Worm (Caenorhabditis elegans): ENCODE results near the gene chpf-2.

chpf-2 gene

ce11 chrV:3024274-3024673 lies 14.9 kb downstream of the chpf-2 start, which contains the start of gene asp-8:
Gene asp-8 (plus strand): TSS chrV:3024549.
- TF ChIP-seq aly-2 (tag; optimal IDR thresholded peaks at IDR 0.05): no peak
- no peak for TF ChIP-seq daf-16 (GFP tag; optimal IDR thresholded peaks at IDR 0.05)
- TF ChIP-seq daf-16 (tag; optimal IDR thresholded peaks at IDR 0.05): peak; percentile 63
- TF ChIP-seq arid-1 (GFP tag; conservative IDR thresholded peaks at IDR 0.05): no peak
- peak; percentile 75 for TF ChIP-seq nhr-28 (tag; optimal IDR thresholded peaks at IDR 0.05)

DNA sequence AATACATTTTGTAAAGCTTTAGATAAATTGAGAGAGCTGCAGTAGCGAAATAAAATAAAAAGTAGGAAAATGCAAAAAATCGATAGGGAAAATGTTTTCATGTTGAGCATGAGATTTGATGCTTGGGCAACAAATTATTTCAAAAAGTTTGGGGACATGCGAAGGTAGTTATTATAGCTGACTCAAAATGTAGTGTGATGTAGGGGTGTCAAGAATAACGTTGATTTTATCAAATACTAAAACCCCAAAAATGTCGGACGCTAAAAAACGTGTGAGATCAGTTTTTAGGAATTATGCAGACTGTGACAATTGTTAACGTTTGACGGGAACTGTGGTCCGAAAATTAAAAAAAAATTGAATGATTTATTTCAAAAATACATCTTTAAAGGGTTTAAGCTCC lies 17.9 kb downstream of the chpf-2 start, which contains the start of gene irld-12:
irld-12 (minus strand) TSS at position 101 of the 400 bp plus-strand sequence.
- TF ChIP-seq ceh-82 (tag; optimal IDR thresholded peaks at IDR 0.05): no peak

ce11 chrV:3017930-3018329 lies 21.3 kb downstream of the chpf-2 start:
- TF ChIP-seq ceh-44 (GFP tag; IDR thresholded peaks at IDR 0.05) (0 out of 2 replicates have a peak, but pooled peaks have one; percentile 11), zag-1 (tag; optimal IDR thresholded peaks at IDR 0.05) (no peak), set-16 (GFP tag; IDR thresholded peaks at IDR 0.05) (peak; percentile 54), dmd-8 (GFP tag; IDR thresholded peaks at IDR 0.05) (0 out of 2 replicates have a peak, but pooled peaks have one; percentile 30)

- TF ChIP-seq nhr-28 (tag; optimal IDR thresholded peaks at IDR 0.05) (peak; percentile 39), zip-2 (tag; optimal IDR thresholded peaks at IDR 0.05) (no peak)
These were observed 25.0 kb downstream of the chpf-2 start, which contains the start of gene K12D9.1 for ce11 chrV:3014185-3014584. Gene K12D9.1 (plus strand): TSS chrV:3014485.

- TF ChIP-seq rbr-2 (tag; optimal IDR thresholded peaks at IDR 0.05): no peak
- no peak for TF ChIP-seq F26F4.8 (GFP tag; conservative IDR thresholded peaks at IDR 0.05)
- peak in 1 of 2 experiments; percentile 20 for TF ChIP-seq unc-62 (GFP tag; optimal IDR thresholded peaks at IDR 0.05 in 1 of 2)
- no peak for TF ChIP-seq unc-62 (tag; optimal IDR thresholded peaks at IDR 0.05)
- peak; percentile 44 for TF ChIP-seq aha-1 (tag)
- TF ChIP-seq zfp-2 (tag; optimal IDR thresholded peaks at IDR 0.05): no peak
These were observed 27.8 kb downstream of the chpf-2 start, which contains the start of gene srw-135 for ce11 chrV:3011394-3011793. Gene srw-135 (minus strand): TSS chrV:3011494.

DNA sequence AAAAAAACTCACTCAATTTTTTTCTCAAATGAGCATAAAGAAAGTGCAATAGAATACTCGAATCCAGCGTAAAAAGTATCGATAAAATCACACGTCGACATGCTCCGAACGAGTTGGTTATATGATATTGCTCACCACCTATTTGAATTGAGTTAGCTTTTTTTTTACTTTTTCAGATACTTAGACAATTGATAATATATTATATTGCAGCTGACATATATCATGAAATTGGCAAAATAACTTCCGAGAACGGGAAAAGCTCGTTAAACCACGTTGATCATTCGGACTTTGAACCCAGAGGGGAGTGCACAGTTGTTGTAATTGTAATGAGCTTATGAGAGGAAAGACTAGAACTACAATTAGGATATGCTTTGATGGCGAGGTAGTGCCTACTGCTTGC lies 28.7 kb downstream of the chpf-2 start, which contains the start of gene srw-136:
srw-136 (minus strand) TSS at position 101 of the 400 bp plus-strand sequence.
- no peak for TF ChIP-seq nhr-111 (GFP tag; optimal IDR thresholded peaks at IDR 0.05)
- TF ChIP-seq daf-16 (GFP tag; optimal IDR thresholded peaks at IDR 0.05): no peak
- TF ChIP-seq daf-16 (tag; optimal IDR thresholded peaks at IDR 0.05): no peak
- no peak for TF ChIP-seq madf-5 (GFP tag; IDR thresholded peaks at IDR 0.05)
- TF ChIP-seq lin-38 (GFP tag; IDR thresholded peaks at IDR 0.05): no peak
- peak in 1 of 2 experiments; percentile 41 for TF ChIP-seq unc-62 (GFP tag; optimal IDR thresholded peaks at IDR 0.05 in 1 of 2)
- no peak for TF ChIP-seq unc-62 (tag; optimal IDR thresholded peaks at IDR 0.05)
- TF ChIP-seq ceh-82 (tag; optimal IDR thresholded peaks at IDR 0.05): no peak
- TF ChIP-seq mdl-1 (tag; optimal IDR thresholded peaks at IDR 0.05): no peak
- no peak for TF ChIP-seq ceh-20 (GFP tag; IDR thresholded peaks at IDR 0.05)

ce11 chrV:3005964-3006363 lies 33.2 kb downstream of the chpf-2 start, which contains the start of gene srw-112:
Gene srw-112 (minus strand): TSS chrV:3006064.
- no peak for TF ChIP-seq Y105C5A.15 (GFP tag; IDR thresholded peaks at IDR 0.05)
- no peak for TF ChIP-seq daf-19 (GFP tag; conservative IDR thresholded peaks at IDR 0.05)
- no peak for TF ChIP-seq arid-1 (GFP tag; conservative IDR thresholded peaks at IDR 0.05)
- no peak for TF ChIP-seq hlh-30 (tag; optimal IDR thresholded peaks at IDR 0.05; ENCODE audit: insufficient read depth)
- peak; percentile 19 for TF ChIP-seq aha-1 (tag)
- no peak for TF ChIP-seq lir-3 (tag; optimal IDR thresholded peaks at IDR 0.05)

- no peak for TF ChIP-seq R02D3.7 (tag; optimal IDR thresholded peaks at IDR 0.05)
- no peak for TF ChIP-seq mdt-29 (GFP tag; IDR thresholded peaks at IDR 0.05)
- TF ChIP-seq set-16 (GFP tag; IDR thresholded peaks at IDR 0.05): no peak
- no peak for TF ChIP-seq attf-4 (tag; optimal IDR thresholded peaks at IDR 0.05)
- TF ChIP-seq jun-1 (tag; optimal IDR thresholded peaks at IDR 0.05): no peak
- TF ChIP-seq daf-19 (GFP tag; conservative IDR thresholded peaks at IDR 0.05): no peak
- no peak for TF ChIP-seq lin-29 (GFP tag; IDR thresholded peaks at IDR 0.05)
- no peak for TF ChIP-seq Y5F2A.4 (GFP tag; optimal IDR thresholded peaks at IDR 0.05)
- no peak for TF ChIP-seq cey-2 (tag; optimal IDR thresholded peaks at IDR 0.05; ENCODE audit: borderline replicate concordance, insufficient read depth)
- TF ChIP-seq ceh-62 (tag; optimal IDR thresholded peaks at IDR 0.05): no peak
- no peak for TF ChIP-seq unc-130 (GFP tag; optimal IDR thresholded peaks at IDR 0.05)
- TF ChIP-seq pha-4 (GFP tag; IDR thresholded peaks at IDR 0.05): no peak
- no peak for TF ChIP-seq pha-4 (tag; optimal IDR thresholded peaks at IDR 0.05)
- no peak for TF ChIP-seq spr-3 (GFP tag; optimal IDR thresholded peaks at IDR 0.05)
- no peak for TF ChIP-seq nhr-48 (tag; optimal IDR thresholded peaks at IDR 0.05)
These were observed 39.4 kb downstream of the chpf-2 start, which contains the start of gene srw-119 for ce11 chrV:2999736-3000135. Gene srw-119 (minus strand): TSS chrV:2999836.

Measured in whole organism, L4 larva.